Fruit fly (Drosophila melanogaster): ENCODE results near the gene CG32436.

Gene CG32436

DNA sequence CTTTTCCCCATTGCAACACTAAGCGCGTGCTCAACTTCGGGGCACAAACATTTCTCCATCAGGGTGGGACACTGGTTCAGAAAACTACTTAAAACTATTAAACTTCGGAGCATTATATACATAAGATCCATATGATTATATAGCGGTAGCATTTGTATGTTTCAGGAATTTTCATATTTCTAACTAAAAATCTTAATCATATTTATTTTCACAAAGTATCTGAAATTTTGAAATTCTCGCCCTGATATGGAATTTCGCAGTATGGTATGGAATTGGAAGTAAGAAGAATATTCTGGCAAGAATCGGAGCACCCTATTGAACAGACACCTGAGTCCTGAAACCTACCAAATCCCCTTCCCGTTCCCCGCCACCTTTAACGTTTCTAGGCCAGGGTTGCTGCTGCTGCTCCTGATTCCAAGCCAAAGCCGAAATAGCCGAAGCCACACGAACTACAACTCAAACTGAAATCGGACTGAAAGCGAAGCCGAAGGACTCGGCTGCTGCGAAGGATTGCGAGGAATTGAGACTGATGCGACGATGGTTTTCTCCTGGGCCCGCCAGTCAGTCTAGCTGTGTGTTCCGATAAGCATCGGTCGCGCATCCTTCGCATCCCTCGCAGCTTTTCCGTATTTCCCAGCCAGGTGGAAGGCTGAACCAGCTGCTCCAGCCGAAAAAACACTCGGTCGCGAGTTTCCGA lies 21.9 kb upstream of the CG32436 start (continued):
- TF ChIP-seq CG11902 (GFP tag; optimal IDR thresholded peaks at IDR 0.05) (no peak), topi (GFP tag; optimal IDR thresholded peaks at IDR 0.05) (peak; percentile 50), dac (GFP tag; optimal IDR thresholded peaks at IDR 0.05) (no peak), salr (GFP tag; optimal IDR thresholded peaks at IDR 0.05) (no peak), CG7368 (GFP tag; optimal IDR thresholded peaks at IDR 0.05) (no peak), CG6792 (GFP tag; optimal IDR thresholded peaks at IDR 0.05) (no peak), ss (GFP tag; optimal IDR thresholded peaks at IDR 0.05) (no peak), Smox (GFP tag; optimal IDR thresholded peaks at IDR 0.05) (peak; percentile 54), svp (GFP tag) (no peak), CG34406 (GFP tag; optimal IDR thresholded peaks at IDR 0.05) (peak; percentile 22), Lpt (GFP tag; optimal IDR thresholded peaks at IDR 0.05) (no peak), Eip93F (GFP tag; optimal IDR thresholded peaks at IDR 0.05) (no peak), CG3032 (tag; optimal IDR thresholded peaks at IDR 0.05) (no peak), vri (GFP tag; optimal IDR thresholded peaks at IDR 0.05) (no peak), CG32006 (GFP tag; optimal IDR thresholded peaks at IDR 0.05) (peak; percentile 66), CG8119 (GFP tag; IDR thresholded peaks at IDR 0.05) (no peak; the same call in 2 of the 3 replicates)

DNA sequence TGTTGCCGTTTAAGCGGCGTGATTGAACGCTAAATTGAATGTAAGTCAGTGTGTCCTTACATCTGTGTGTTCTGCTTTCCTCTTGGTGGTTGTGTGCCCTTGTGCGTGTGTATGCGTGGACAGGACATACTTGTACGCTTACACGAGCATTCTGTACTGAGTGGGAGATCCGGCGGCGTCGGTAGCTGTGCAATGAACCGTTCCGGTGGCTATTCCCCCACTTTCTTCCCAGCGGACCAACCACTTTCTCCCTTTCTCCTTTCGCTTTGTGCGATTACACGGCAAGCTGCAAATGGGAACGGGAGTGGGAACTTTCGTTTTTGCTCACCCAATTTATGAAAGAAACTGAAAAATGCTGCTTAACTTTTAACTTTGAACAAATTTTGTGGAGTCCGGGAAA lies 19.1 kb upstream of the CG32436 start:
- no peak for TF ChIP-seq svp (GFP tag)

DNA sequence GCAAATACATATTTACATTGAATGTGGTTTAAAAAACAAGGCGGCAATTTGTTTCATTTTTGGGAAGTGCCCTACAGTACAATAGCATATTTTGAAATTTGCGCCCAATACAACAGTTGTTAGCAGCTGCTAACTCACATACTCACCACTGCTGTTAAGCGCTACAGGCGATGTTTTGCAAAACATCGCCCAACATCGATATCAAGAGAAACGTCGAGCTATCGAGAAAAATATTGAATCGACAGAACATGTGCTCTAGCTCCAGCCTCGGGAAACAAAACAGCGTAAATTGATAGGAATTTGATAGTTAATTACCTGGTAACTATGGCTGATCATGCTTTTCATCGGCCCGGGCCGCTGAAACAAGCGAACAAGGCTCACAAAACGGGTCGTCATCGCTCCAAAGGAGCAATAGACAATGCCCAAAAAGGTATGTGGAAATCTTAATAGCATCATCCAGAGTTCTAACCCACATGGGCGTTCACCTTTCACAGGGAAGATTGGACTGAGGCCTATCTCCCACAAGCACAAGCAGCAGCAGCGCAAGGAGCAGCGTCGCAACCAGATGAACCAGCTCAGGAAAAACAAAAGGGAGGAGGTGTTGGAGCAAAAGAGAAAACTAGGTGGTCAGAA lies 8.7 kb upstream of the CG32436 start, which contains the start of gene Tsr1:
Gene Tsr1 (plus strand): TSS at position 217 of the 633 bp plus-strand sequence.
- TF ChIP-seq CG34406 (GFP tag; optimal IDR thresholded peaks at IDR 0.05), result no peak
- TF ChIP-seq topi (GFP tag; optimal IDR thresholded peaks at IDR 0.05), result no peak
- TF ChIP-seq Eip75B (GFP tag; optimal IDR thresholded peaks at IDR 0.05), result no peak
- TF ChIP-seq CG11762 (GFP tag; optimal IDR thresholded peaks at IDR 0.05; ENCODE audit: insufficient read depth), result no peak
- TF ChIP-seq CG15336 (GFP tag; IDR thresholded peaks at IDR 0.05), result no peak
- no peak for TF ChIP-seq Hr39 (GFP tag; optimal IDR thresholded peaks at IDR 0.05)
- TF ChIP-seq esn (GFP tag; optimal IDR thresholded peaks at IDR 0.05), result no peak
- TF ChIP-seq CG8319 (GFP tag; optimal IDR thresholded peaks at IDR 0.05), result no peak
- no peak for TF ChIP-seq CG16779 (tag; optimal IDR thresholded peaks at IDR 0.05)
- TF ChIP-seq salr (GFP tag; optimal IDR thresholded peaks at IDR 0.05), result no peak
- TF ChIP-seq Ets21C (GFP tag; optimal IDR thresholded peaks at IDR 0.05), result no peak

DNA sequence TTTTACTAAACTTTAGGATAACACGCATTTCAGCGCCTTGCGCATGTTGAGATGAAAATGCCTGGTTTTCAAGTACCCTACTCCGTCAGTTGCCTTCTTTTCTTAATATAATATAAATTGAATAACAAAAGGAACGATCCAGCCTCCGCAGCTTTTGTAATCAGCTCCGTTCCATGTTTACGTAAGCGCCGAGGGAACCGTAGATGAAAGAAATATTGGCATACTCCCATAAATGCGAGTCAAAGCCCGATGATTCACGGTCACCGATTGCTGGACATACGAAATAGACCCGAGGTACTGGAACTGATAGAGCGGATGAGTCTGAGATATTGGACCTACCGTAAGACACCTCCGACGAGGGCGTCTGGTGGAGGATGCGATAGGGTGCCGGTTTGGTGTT lies 1.2 kb upstream of the CG32436 start:
- TF ChIP-seq vri (GFP tag; optimal IDR thresholded peaks at IDR 0.05) (peak; percentile 91), CG8119 (GFP tag; IDR thresholded peaks at IDR 0.05) (no peak)

DNA sequence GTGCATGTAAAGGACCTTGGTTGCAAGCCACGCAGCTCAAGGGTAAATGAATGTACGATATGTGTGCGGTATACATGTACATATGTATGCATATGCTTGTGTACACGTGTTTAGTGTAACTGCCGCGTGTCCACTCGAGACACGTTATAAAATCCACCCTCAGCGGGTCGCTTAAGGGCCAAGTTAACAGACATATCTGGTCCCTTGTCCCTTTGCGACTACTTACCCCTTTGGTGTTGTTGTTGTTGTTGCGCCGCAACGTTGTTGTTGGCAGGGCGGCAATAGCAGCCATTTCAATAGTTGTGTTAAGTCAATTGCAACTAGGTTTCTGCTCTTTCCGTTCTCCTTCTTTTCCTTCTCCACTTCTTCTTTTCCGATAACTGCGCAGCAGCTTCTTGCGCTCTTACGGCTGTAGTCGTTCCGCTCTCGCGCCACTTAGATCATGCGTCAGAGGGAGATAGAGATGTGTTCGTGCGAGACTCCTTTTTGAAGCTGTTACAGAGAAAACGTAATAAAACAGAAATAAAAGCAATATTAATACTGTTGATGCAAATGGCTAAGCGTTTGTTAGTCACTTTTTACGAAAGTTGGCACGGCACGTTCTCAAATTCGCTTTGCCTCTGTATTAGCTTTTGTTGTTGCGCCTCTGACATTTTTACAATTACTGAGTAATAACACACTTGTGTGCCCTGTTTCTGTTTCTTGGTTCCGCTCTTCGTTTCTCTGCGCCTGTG lies 2.8 kb downstream of the CG32436 start:
- TF ChIP-seq CG34406 (GFP tag; optimal IDR thresholded peaks at IDR 0.05) (no peak), CG10631 (GFP tag; optimal IDR thresholded peaks at IDR 0.05) (no peak), acj6 (GFP tag; optimal IDR thresholded peaks at IDR 0.05) (no peak), fd85E (GFP tag; optimal IDR thresholded peaks at IDR 0.05) (no peak), topi (GFP tag; optimal IDR thresholded peaks at IDR 0.05) (no peak), ss (GFP tag; optimal IDR thresholded peaks at IDR 0.05) (peak in 1 of 2 experiments; percentile 43), CG1621 (tag; optimal IDR thresholded peaks at IDR 0.05) (peak; percentile 43), Lpt (GFP tag; optimal IDR thresholded peaks at IDR 0.05) (no peak), Ets96B (tag; optimal IDR thresholded peaks at IDR 0.05) (peak; percentile 2), Smox (GFP tag; optimal IDR thresholded peaks at IDR 0.05) (no peak), fd59A (GFP tag; optimal IDR thresholded peaks at IDR 0.05) (no peak)

Measured in whole organism, prepupa.